Worm (Caenorhabditis elegans) whole organism, L2 larva: ENCODE data around the gene Y45F10D.16.

Experiments
- dmd-4 ChIP-seq: sonication (generic microtip); optimal IDR thresholded peaks from 2 replicates; lab custom pipeline; 2017; ENCODE audit warnings: missing biosample characterization, missing genetic modification characterization
- nhr-11 ChIP-seq: fragments of 150-350 bp; optimal IDR thresholded peaks from 2 replicates; lab custom pipeline; 2014; ENCODE audit warnings: missing biosample characterization, missing genetic modification characterization
- nhr-77 ChIP-seq: fragments of 150-350 bp; optimal IDR thresholded peaks from 2 replicates; lab custom pipeline; 2014; ENCODE audit warnings: missing biosample characterization, missing genetic modification characterization

DNA sequence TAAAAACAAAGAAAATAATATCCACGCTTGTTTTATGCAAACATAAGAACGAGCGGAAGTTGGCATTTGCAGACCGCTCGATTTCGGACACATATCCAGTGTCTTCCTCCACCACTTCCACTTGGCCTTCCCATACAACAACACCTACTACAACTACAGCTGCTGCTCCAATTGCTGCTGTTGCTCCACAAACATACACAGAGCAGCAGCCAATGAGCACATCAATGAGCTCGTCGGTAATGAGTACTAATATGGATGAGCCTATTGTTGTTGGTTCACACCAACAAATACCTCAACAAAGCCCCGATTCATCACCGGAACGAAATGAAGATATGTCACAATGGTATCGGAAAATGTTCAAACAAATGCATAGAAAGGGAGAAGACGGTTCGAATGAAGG, 20.6 kb upstream of the Y45F10D.16 start:
- TF ChIP-seq nhr-77 (no peak), dmd-4 (tag; lab: Kevin White, UChicago) (no peak), nhr-11 (tag; lab: Kevin White, UChicago) (no peak)
